Fruit fly (Drosophila melanogaster) ovary, adult (tissue): ENCODE measurements around the gene CG14100.

Experiments
- CG17801 ChIP-seq: fragments of 200-800 bp; optimal IDR thresholded peaks from 2 replicates; lab custom pipeline; 2019; ENCODE audit warnings: missing biosample characterization, mild to moderate bottlenecking, missing genetic modification characterization, moderate library complexity; ENCODE audit not compliant: partially characterized antibody

Gene CG14100

DNA sequence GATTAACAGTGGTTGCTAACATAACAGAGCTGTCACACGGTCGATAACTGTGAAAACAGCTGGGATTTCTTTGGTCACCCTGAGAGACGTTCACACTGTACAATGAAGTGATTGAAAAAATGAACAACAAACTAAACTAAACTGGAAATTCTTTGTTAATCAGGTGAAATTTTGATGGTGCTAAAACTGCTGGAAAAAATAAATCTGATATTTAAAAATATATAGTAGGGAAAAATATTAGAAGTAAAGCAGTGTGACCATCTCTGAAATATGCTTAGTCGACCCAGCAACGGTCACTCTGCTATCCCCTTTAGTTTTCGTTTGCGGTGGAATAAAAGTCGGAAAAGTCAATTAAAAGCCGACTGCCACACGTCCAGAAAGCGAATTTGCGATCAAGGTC, 4.3 kb downstream of the CG14100 start, which contains the start of the genes CG9231 and CG9330:
Gene CG9231, minus strand, starts transcription at position 25 of the 400 bp plus-strand sequence.
Gene CG9330, plus strand, starts transcription at position 275 of the 400 bp plus-strand sequence.
- TF ChIP-seq CG17801 = peak; percentile 20

DNA sequence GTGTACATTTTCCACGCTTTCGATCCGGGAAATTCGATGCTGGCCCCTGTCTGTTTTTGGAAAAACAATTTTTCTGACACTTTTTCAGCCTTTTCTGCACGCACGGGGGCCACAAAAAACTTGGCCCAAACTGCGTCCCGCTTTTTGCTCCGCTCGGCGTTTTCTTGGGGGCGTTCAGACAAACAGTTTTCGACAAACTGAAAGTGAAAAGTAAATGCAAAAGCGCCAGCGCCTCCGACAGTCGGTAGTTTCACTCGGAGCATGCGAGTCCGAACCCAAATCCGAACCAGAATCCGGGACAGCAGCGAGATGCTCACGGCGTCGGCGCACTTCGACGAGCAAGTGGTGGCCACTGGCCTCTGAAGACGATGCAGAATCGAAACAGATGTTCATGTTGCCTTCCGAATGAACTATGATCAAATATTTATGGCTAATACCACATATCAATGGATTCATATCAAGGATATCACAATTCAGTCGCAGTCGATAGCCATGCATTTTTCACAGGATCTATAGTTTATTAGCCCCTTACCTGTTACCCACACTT, 5.9 kb downstream of the CG14100 start, which contains the start of gene Shal:
Gene Shal, minus strand, starts transcription at position 200 of the 547 bp plus-strand sequence.
- no peak for TF ChIP-seq CG17801

DNA sequence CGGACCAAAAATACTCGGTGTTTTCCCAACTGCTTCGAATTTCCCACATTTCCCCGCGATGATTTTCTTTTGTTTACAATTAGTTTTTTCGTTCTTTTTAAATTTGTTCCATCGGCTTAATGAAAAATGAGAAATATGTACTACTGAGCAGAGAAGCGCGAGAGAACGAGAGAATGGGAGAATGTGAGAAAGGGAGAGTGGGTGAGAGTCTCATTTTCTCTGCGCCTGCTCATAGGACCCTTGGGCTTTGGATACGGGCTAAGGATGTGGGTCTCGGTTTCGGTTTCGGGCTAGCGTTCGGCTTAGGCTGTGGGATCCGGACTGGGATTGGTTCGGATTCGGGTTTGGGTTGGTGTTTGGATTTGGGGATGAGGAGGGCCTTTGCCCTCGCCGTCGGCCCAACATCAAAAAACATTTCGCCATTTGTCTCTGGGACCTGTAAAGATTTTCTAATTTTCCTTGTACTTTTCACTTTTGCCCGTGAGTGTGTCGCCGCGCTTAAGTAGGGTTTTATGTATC, 9.6 kb downstream of the CG14100 start:
- no peak for TF ChIP-seq CG17801

DNA sequence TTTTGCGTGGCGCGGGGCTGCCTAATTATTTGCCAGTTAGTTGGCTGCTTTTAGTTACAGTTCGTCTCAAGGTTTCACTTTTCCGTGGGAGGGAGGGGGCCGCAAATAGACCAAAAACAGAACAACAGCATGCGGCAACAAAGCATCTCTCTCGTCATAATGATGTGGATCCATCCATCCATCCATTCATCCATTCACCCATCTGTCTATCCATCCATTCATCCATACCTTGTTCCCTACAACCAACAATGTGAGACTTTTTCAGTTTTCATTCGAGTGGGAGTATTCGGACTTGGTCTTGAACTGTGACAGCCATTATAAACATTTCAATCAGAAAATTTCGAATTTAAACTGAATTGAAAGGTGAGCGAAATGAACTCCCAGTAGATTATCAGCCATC, 11.0 kb downstream of the CG14100 start:
- TF ChIP-seq CG17801 = no peak

DNA sequence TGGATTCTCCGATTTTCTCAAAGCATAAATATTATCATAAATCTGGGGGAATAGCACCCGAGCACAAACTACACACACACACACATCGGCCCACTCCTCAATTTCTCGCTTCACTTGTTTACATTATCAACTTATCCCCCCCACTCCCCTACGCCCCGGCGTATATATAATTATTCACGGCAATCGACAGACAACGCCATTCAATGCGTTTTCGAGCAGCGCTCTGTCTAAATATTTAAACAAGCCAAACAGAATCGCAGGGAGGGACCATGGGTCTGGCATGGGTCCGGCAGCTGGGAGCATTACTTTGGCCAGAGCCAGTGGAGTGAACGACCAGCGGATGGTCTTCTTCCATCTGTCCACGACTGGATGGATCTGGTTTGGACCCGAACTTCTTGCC, 14.7 kb downstream of the CG14100 start:
- no peak for TF ChIP-seq CG17801

DNA sequence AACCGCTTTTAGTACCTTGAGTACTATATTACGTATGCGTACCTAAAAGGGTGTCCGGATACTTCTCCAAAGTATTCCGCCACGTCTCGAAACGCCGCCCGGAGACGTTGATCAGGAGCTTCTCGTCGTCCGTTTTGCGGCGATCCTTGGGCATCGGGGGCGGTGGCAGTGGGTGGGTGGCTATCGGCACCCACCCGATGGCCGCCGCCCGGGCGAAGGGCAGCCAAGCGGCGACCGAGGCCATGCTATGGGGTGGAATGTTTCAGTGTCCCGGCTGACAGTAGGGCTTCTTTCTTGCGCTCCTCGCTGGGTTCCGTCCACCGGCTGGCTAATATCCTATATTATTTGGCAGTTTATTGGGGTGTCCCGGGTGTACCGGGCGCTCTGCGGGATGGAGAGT, 15.9 kb downstream of the CG14100 start:
- TF ChIP-seq CG17801 = no peak

- TF ChIP-seq CG17801 = no peak
Measured at dm6 chr3L:19569407-19569806, 20.9 kb downstream of the CG14100 start.

DNA sequence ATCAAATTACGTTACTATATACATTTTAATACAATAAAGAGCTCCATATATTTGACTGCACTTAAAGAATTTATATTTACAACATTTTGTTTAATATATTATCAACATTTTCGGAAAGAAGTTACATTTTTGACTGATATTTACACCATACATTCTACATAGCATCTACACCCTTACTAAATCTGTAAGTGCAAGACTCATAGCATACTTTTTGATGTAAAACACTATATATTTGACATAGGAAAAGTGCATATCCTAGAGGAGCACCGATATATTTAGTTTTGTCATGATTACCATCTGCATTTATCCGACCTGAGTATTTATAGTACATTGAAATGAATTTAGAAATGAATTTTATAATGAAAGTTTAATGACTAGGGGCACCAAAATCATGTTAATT, 21.3 kb downstream of the CG14100 start:
- no peak for TF ChIP-seq CG17801

dm6 chr3L:19566127-19566526, 24.2 kb downstream of the CG14100 start:
- no peak for TF ChIP-seq CG17801

- TF ChIP-seq CG17801 = no peak
Measured at dm6 chr3L:19564905-19565700, 25.2 kb downstream of the CG14100 start.

DNA sequence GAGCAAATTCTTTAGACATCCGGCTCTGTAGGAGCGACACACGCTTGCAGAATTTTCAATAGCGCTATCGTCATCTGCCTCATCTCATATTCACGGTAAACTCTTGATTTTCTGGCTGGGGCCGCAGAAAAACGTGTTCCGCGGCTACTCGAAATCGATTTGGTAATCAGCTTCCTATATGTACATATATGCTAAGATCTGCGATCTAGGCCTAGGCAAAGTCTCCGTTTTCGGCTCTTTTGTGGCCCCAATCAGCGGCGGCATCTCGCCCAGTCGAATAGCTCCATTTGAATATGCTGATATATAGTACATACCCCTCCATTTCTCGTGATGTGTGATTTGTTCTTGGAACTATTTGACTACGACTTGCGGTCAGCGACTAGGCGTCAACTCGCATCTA, 27.3 kb downstream of the CG14100 start:
- no peak for TF ChIP-seq CG17801

dm6 chr3L:19562146-19562700, 28.1 kb downstream of the CG14100 start:
- TF ChIP-seq CG17801 = no peak

DNA sequence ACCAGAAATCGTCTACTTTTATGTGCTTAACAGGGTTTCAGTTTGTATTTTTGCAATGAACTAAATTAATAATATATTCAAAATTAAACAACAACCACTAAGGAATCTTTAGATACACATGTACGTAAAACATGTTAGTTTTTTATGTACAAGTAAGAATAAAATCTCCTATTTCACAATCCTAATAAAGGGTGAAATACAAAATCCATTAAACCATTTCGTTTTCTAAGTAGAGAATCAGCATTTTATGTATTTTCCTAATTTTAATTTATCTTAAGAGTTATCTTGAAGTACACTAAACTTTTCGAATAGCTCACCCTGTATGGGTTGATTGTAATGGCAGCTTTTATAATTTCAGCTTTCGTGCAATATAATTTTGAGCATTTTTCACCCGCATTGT, 28.6 kb downstream of the CG14100 start:
- no peak for TF ChIP-seq CG17801

- no peak for TF ChIP-seq CG17801
Measured at dm6 chr3L:19560695-19561246, 29.6 kb downstream of the CG14100 start.

DNA sequence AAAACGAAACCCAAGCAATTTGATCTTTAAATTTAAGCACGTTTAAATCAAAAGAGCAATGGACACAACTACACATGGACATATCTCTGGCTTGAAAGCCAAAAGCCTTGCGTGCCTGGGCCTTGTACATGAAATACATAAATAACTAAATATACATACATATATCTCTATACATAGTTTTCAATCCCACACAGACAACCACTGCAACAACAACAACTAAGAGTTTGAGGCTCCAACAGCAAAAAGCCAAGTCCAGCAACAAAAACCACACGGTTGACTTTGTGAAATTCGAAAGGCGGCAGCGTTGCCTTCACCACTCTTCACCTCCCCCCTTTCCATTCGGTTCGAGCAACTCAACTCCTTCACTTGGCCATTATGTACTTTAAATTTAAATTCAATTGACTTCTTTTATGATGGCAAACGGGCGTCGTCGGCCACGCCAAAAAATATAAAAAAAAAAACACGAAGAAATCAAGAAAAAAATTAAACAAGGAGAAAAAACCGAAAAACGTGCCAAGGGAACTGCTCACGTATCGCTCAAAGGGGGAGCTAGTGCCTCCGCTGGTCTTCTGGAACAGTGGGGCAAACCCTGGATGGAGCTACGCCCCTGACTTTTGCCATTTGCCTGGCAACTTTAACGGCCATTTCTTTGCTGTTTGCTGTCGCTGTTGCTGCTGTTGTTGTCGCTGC, 30.2 kb downstream of the CG14100 start:
- TF ChIP-seq CG17801 = no peak

DNA sequence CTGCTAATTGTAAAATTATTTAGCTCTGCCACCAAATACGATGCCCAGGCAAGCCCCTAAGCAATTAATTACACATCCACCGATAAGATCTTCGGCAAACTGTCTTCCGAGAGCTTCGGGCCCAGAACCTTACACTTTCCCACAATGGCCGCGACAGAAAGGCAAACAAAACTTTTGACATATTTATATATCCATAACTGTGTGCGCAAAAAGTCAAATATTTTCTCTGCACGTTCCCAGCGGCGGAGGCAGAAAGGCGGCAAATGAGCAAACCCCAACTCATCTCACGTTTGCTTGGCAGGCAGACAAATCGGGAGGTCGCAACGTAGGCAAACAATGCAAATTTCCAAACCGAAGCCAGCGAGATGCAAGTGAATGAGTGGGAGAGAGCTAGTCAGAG, 31.2 kb downstream of the CG14100 start:
- no peak for TF ChIP-seq CG17801

dm6 chr3L:19558674-19559073, 31.6 kb downstream of the CG14100 start:
- no peak for TF ChIP-seq CG17801
